Worm (Caenorhabditis elegans): ENCODE data around the gene F49C12.7.
A peak's percentile ranks its signal among the peaks of the same experiment; 100 is the strongest.

F49C12.7 gene

ce11 chrIV:9310935-9311566 lies 1.7 kb downstream of the F49C12.7 start:
- TF ChIP-seq ztf-28 (GFP tag; IDR thresholded peaks at IDR 0.05) (no peak), tlf-1 (GFP tag; optimal IDR thresholded peaks at IDR 0.05) (no peak), ceh-40 (GFP tag; IDR thresholded peaks at IDR 0.05) (no peak), F55B11.4 (tag; optimal IDR thresholded peaks at IDR 0.05; ENCODE audit: borderline replicate concordance, insufficient read depth) (no peak), snpc-4 (GFP tag; optimal IDR thresholded peaks at IDR 0.05) (no peak), snpc-4 (tag; optimal IDR thresholded peaks at IDR 0.05) (no peak), nhr-80 (tag; optimal IDR thresholded peaks at IDR 0.05) (peak; percentile 73), ets-4 (GFP tag; optimal IDR thresholded peaks at IDR 0.05) (peak; percentile 45), rec-8 (tag; optimal IDR thresholded peaks at IDR 0.05) (no peak), nfya-2 (GFP tag; IDR thresholded peaks at IDR 0.05) (no peak)

- TF ChIP-seq C06A6.2 (GFP tag; conservative IDR thresholded peaks at IDR 0.05), result no peak
- TF ChIP-seq ceh-100 (GFP tag; IDR thresholded peaks at IDR 0.05), result no peak
- TF ChIP-seq nfya-2 (GFP tag; IDR thresholded peaks at IDR 0.05), result no peak
- no peak for TF ChIP-seq bed-2 (GFP tag; IDR thresholded peaks at IDR 0.05)
- no peak for TF ChIP-seq Y79H2A.3 (GFP tag; conservative IDR thresholded peaks at IDR 0.05)
- TF ChIP-seq Y67H2A.10 (GFP tag; conservative IDR thresholded peaks at IDR 0.05), result no peak
- TF ChIP-seq ets-4 (GFP tag; optimal IDR thresholded peaks at IDR 0.05), result no peak
- TF ChIP-seq repo-1 (tag; optimal IDR thresholded peaks at IDR 0.05), result no peak
- TF ChIP-seq sdz-38 (tag; optimal IDR thresholded peaks at IDR 0.05), result no peak
- no peak for TF ChIP-seq pha-4 (tag; optimal IDR thresholded peaks at IDR 0.05)
- TF ChIP-seq Y53F4B.3 (GFP tag; IDR thresholded peaks at IDR 0.05), result no peak
- no peak for TF ChIP-seq F37B4.10 (GFP tag; IDR thresholded peaks at IDR 0.05)
- no peak for TF ChIP-seq zim-3 (tag; optimal IDR thresholded peaks at IDR 0.05)
- no peak for TF ChIP-seq F39B2.1 (GFP tag; IDR thresholded peaks at IDR 0.05)
- TF ChIP-seq Y95B8A.8 (GFP tag; IDR thresholded peaks at IDR 0.05), result no peak
- no peak for TF ChIP-seq ccch-3 (GFP tag; optimal IDR thresholded peaks at IDR 0.05)
- no peak for TF ChIP-seq madf-6 (GFP tag; IDR thresholded peaks at IDR 0.05)
- TF ChIP-seq F22D6.2 (tag; optimal IDR thresholded peaks at IDR 0.05), result no peak
- TF ChIP-seq ekl-4 (GFP tag; IDR thresholded peaks at IDR 0.05), result no peak
Observed at ce11 chrIV:9308975-9309374, 3.8 kb downstream of the F49C12.7 start, which contains the start of gene F49C12.6. Gene F49C12.6 (minus strand): TSS chrIV:9309075.

- no peak for TF ChIP-seq sptf-2 (GFP tag; optimal IDR thresholded peaks at IDR 0.05)
- no peak for TF ChIP-seq Y53F4B.3 (GFP tag; IDR thresholded peaks at IDR 0.05)
- TF ChIP-seq nfyb-1 (GFP tag; IDR thresholded peaks at IDR 0.05), result no peak
- TF ChIP-seq hlh-26 (GFP tag; conservative IDR thresholded peaks at IDR 0.05), result no peak
- TF ChIP-seq him-1 (tag; optimal IDR thresholded peaks at IDR 0.05), result no peak
Observed at ce11 chrIV:9304617-9305016, 8.1 kb downstream of the F49C12.7 start, which contains the start of gene F49C12.5. Gene F49C12.5 (plus strand): TSS chrIV:9304917.

- TF ChIP-seq ama-1 (optimal IDR thresholded peaks at IDR 0.05) (no peak), ama-1 (GFP tag; optimal IDR thresholded peaks at IDR 0.05) (no peak), ztf-26 (tag; optimal IDR thresholded peaks at IDR 0.05) (no peak), chd-7 (tag; optimal IDR thresholded peaks at IDR 0.05) (no peak), lag-1 (GFP tag; IDR thresholded peaks at IDR 0.05) (no peak), ceh-27 (GFP tag; optimal IDR thresholded peaks at IDR 0.05) (no peak), madf-3 (GFP tag; IDR thresholded peaks at IDR 0.05) (no peak), hmg-20 (GFP tag; IDR thresholded peaks at IDR 0.05) (no peak)
Observed at ce11 chrIV:9303994-9304393, 8.7 kb downstream of the F49C12.7 start, which contains the start of gene F49C12.4. Gene F49C12.4 (minus strand): TSS chrIV:9304094.
